Worm (Caenorhabditis elegans) whole organism, L1 larva: ENCODE results near the gene F53F8.5.

ENCODE experiments used
- C16A3.4 ChIP-seq: fragments of 150-350 bp; optimal IDR thresholded peaks from 2 replicates; lab custom pipeline; 2014; ENCODE audit warnings: missing biosample characterization, missing genetic modification characterization
- C34B4.2 ChIP-seq: sonication (generic microtip); optimal IDR thresholded peaks from 2 replicates; lab custom pipeline; 2017; ENCODE audit warnings: mild to moderate bottlenecking, missing genetic modification characterization, missing compliant biosample characterization
- Y116A8C.19 ChIP-seq: sonication (generic microtip); optimal IDR thresholded peaks from 2 replicates; lab custom pipeline; 2016; ENCODE audit warnings: missing compliant biosample characterization, missing genetic modification characterization, borderline replicate concordance
- aha-1 ChIP-seq: fragments of 150-350 bp; optimal IDR thresholded peaks from 2 replicates; lab custom pipeline; 2014; ENCODE audit warnings: missing biosample characterization, missing genetic modification characterization
- aly-2 ChIP-seq: fragments of 150-350 bp; optimal IDR thresholded peaks from 2 replicates; lab custom pipeline; 2014; ENCODE audit warnings: missing biosample characterization, missing genetic modification characterization
- ama-1 ChIP-seq: fragments of 150-350 bp; optimal IDR thresholded peaks from 2 replicates; lab custom pipeline; 2014
- blmp-1 ChIP-seq: fragments of 150-350 bp; optimal IDR thresholded peaks from 2 replicates; lab custom pipeline; 2014; ENCODE audit warnings: missing biosample characterization, missing genetic modification characterization
- ceh-63 ChIP-seq: fragments of 200-800 bp; sonication (Bioruptor generic); optimal IDR thresholded peaks from 2 replicates; lab custom pipeline; 2018; ENCODE audit warnings: mild to moderate bottlenecking, missing genetic modification characterization, missing compliant biosample characterization
- ceh-8 ChIP-seq: fragments of 200-800 bp; sonication (Bioruptor generic); optimal IDR thresholded peaks from 2 replicates; lab custom pipeline; 2018; ENCODE audit warnings: mild to moderate bottlenecking, missing genetic modification characterization, moderate library complexity, missing compliant biosample characterization
- ceh-88 ChIP-seq: fragments of 200-800 bp; sonication (Bioruptor generic); IDR thresholded peaks from 2 replicates; pipeline ENCODE4 v1.3.6; 2022; ENCODE audit warnings: missing genetic modification characterization, missing compliant biosample characterization
- ces-1 ChIP-seq: fragments of 150-350 bp; optimal IDR thresholded peaks from 2 replicates; lab custom pipeline; 2014; ENCODE audit warnings: missing biosample characterization, missing genetic modification reagents, missing genetic modification characterization
- dpl-1 ChIP-seq, 3 experiments: fragments of 150-350 bp in 2 of 3; sonication (generic microtip) in 1 of 3; optimal IDR thresholded peaks; 2 replicates each; lab custom pipeline; 2014 to 2017; ENCODE audit warnings: missing biosample characterization in 3 of 3, missing genetic modification characterization in 3 of 3, missing genetic modification reagents in 3 of 3
- dsc-1 ChIP-seq: sonication (generic microtip); optimal IDR thresholded peaks from 2 replicates; lab custom pipeline; 2016; ENCODE audit warnings: mild to moderate bottlenecking, missing genetic modification characterization, missing compliant biosample characterization
- efl-1 ChIP-seq, 4 experiments: fragments of 150-350 bp; optimal IDR thresholded peaks in 3 of 4; peaks in 1 of 4; 1 replicate in 1 of 4; 2 replicates in 3 of 4; lab custom pipeline; 2014; ENCODE audit warnings: missing biosample characterization in 2 of 4, missing genetic modification characterization in 2 of 4, missing genetic modification reagents in 2 of 4
- efl-3 ChIP-seq: fragments of 200-800 bp; sonication (Bioruptor generic); optimal IDR thresholded peaks from 2 replicates; lab custom pipeline; 2018; ENCODE audit warnings: mild to moderate bottlenecking, missing genetic modification characterization, missing compliant biosample characterization
- egl-13 ChIP-seq: sonication (generic microtip); optimal IDR thresholded peaks from 2 replicates; lab custom pipeline; 2016; ENCODE audit warnings: missing genotype, missing genetic modification reagents, missing genetic modification characterization, missing compliant biosample characterization
- elt-3 ChIP-seq, 6 experiments: fragments of 150-350 bp in 1 of 6; sonication (generic microtip); optimal IDR thresholded peaks; 2 replicates each; lab custom pipeline; 2017 to 2018; ENCODE audit warnings: missing biosample characterization in 6 of 6, missing genetic modification characterization in 6 of 6, inconsistent platforms in 1 of 6
- fkh-10 ChIP-seq: sonication (generic microtip); optimal IDR thresholded peaks from 2 replicates; lab custom pipeline; 2017; ENCODE audit warnings: missing biosample characterization, missing genetic modification reagents, missing genetic modification characterization
- fkh-4 ChIP-seq: sonication (generic microtip); optimal IDR thresholded peaks from 2 replicates; lab custom pipeline; 2016; ENCODE audit warnings: missing compliant biosample characterization, missing genetic modification characterization, borderline replicate concordance
- fkh-8 ChIP-seq: sonication (generic microtip); optimal IDR thresholded peaks from 2 replicates; lab custom pipeline; 2016; ENCODE audit warnings: mild to moderate bottlenecking, missing genetic modification characterization, missing compliant biosample characterization
- fos-1 ChIP-seq: fragments of 150-350 bp; optimal IDR thresholded peaks from 2 replicates; lab custom pipeline; 2014; ENCODE audit warnings: missing biosample characterization, missing genetic modification characterization
- grh-1 ChIP-seq: fragments of 200-800 bp; sonication (Bioruptor generic); IDR thresholded peaks from 2 replicates; pipeline ENCODE4 v1.3.6; 2022; ENCODE audit warnings: missing genetic modification reagents, missing genetic modification characterization, missing compliant biosample characterization
- hlh-4 ChIP-seq: sonication (generic microtip); optimal IDR thresholded peaks from 2 replicates; lab custom pipeline; 2016; ENCODE audit warnings: mild to moderate bottlenecking, missing genetic modification characterization, missing compliant biosample characterization
- hpl-2 ChIP-seq: fragments of 150-350 bp; optimal IDR thresholded peaks from 2 replicates; lab custom pipeline; 2014; ENCODE audit warnings: missing biosample characterization, missing genetic modification reagents, missing genetic modification characterization
- isw-1 ChIP-seq: fragments of 200-800 bp; sonication (Bioruptor generic); IDR thresholded peaks from 2 replicates; pipeline ENCODE4 v1.3.6; 2022; ENCODE audit warnings: missing genetic modification characterization, missing compliant biosample characterization
- jun-1 ChIP-seq: fragments of 150-350 bp; optimal IDR thresholded peaks from 2 replicates; lab custom pipeline; 2014; ENCODE audit warnings: missing biosample characterization, missing genetic modification reagents, missing genetic modification characterization
- lin-13 ChIP-seq: fragments of 150-350 bp; optimal IDR thresholded peaks from 2 replicates; lab custom pipeline; 2014; ENCODE audit warnings: missing biosample characterization, missing genetic modification reagents, missing genetic modification characterization
- lin-14 ChIP-seq: fragments of 200-800 bp; sonication (Bioruptor generic); optimal IDR thresholded peaks from 2 replicates; lab custom pipeline; 2018; ENCODE audit warnings: mild to moderate bottlenecking, missing genetic modification characterization, moderate library complexity, missing compliant biosample characterization
- lin-35 ChIP-seq, 2 experiments: fragments of 150-350 bp; optimal IDR thresholded peaks; 2 replicates each; lab custom pipeline; 2014; ENCODE audit warnings: missing biosample characterization in 2 of 2, missing genetic modification characterization in 2 of 2, missing genetic modification reagents in 2 of 2
- mab-9 ChIP-seq: fragments of 200-800 bp; sonication (Bioruptor generic); IDR thresholded peaks from 2 replicates; pipeline ENCODE4 v1.3.6; 2022; ENCODE audit warnings: missing genetic modification reagents, missing genetic modification characterization, missing compliant biosample characterization
- mdl-1 ChIP-seq, 2 experiments: fragments of 150-350 bp; optimal IDR thresholded peaks; 2 replicates each; lab custom pipeline; 2014 to 2017; ENCODE audit warnings: missing biosample characterization in 2 of 2, missing genetic modification characterization in 2 of 2, inconsistent platforms in 1 of 2
- mep-1 ChIP-seq: fragments of 150-350 bp; optimal IDR thresholded peaks from 2 replicates; lab custom pipeline; 2014; ENCODE audit warnings: missing biosample characterization, missing genetic modification characterization
- nhr-11 ChIP-seq: fragments of 150-350 bp; optimal IDR thresholded peaks from 2 replicates; lab custom pipeline; 2014; ENCODE audit warnings: missing biosample characterization, missing genetic modification characterization
- nhr-12 ChIP-seq: sonication (generic microtip); optimal IDR thresholded peaks from 2 replicates; lab custom pipeline; 2017; ENCODE audit warnings: missing biosample characterization, missing genetic modification characterization
- nhr-20 ChIP-seq: sonication (generic microtip); optimal IDR thresholded peaks from 2 replicates; lab custom pipeline; 2016; ENCODE audit warnings: mild to moderate bottlenecking, missing genetic modification characterization, missing compliant biosample characterization
- nhr-28 ChIP-seq: fragments of 150-350 bp; optimal IDR thresholded peaks from 2 replicates; lab custom pipeline; 2014; ENCODE audit warnings: missing biosample characterization, missing genetic modification characterization
- nhr-47 ChIP-seq: sonication (generic microtip); optimal IDR thresholded peaks from 2 replicates; lab custom pipeline; 2016; ENCODE audit warnings: mild to moderate bottlenecking, missing genetic modification characterization, moderate library complexity, missing compliant biosample characterization
- nhr-71 ChIP-seq: sonication (generic microtip); optimal IDR thresholded peaks from 2 replicates; lab custom pipeline; 2016; ENCODE audit warnings: mild to moderate bottlenecking, missing genetic modification characterization, moderate library complexity, missing compliant biosample characterization
- nhr-77 ChIP-seq: fragments of 150-350 bp; optimal IDR thresholded peaks from 2 replicates; lab custom pipeline; 2014; ENCODE audit warnings: missing biosample characterization, missing genetic modification characterization
- nhr-84 ChIP-seq: sonication (generic microtip); optimal IDR thresholded peaks from 2 replicates; lab custom pipeline; 2017; ENCODE audit warnings: missing biosample characterization, missing genetic modification characterization
- nhr-85 ChIP-seq: sonication (generic microtip); peaks from one replicate; lab custom pipeline; 2016; ENCODE audit warnings: missing genetic modification characterization, inconsistent platforms, missing compliant biosample characterization
- nhr-90 ChIP-seq: sonication (generic microtip); optimal IDR thresholded peaks from 2 replicates; lab custom pipeline; 2016; ENCODE audit warnings: mild to moderate bottlenecking, missing genetic modification characterization, missing compliant biosample characterization; ENCODE audit not compliant: poor library complexity
- pag-3 ChIP-seq: sonication (generic microtip); optimal IDR thresholded peaks from 2 replicates; lab custom pipeline; 2017; ENCODE audit warnings: missing genetic modification characterization, mild to moderate bottlenecking, missing compliant biosample characterization, antibody characterized with exemption, borderline replicate concordance; ENCODE audit not compliant: insufficient read depth
- pax-3 ChIP-seq: fragments of 200-800 bp; sonication (Bioruptor generic); optimal IDR thresholded peaks from 2 replicates; lab custom pipeline; 2018; ENCODE audit warnings: mild to moderate bottlenecking, missing genetic modification characterization, moderate library complexity, missing compliant biosample characterization
- rnt-1 ChIP-seq: sonication (generic microtip); optimal IDR thresholded peaks from 2 replicates; lab custom pipeline; 2016; ENCODE audit warnings: mild to moderate bottlenecking, missing genetic modification characterization, moderate library complexity, missing compliant biosample characterization
- snpc-4 ChIP-seq: fragments of 150-350 bp; optimal IDR thresholded peaks from 2 replicates; lab custom pipeline; 2014; ENCODE audit warnings: missing biosample characterization, missing genetic modification characterization
- snu-23 ChIP-seq: sonication (generic microtip); optimal IDR thresholded peaks from 2 replicates; lab custom pipeline; 2016; ENCODE audit warnings: missing genetic modification characterization, missing compliant biosample characterization
- sox-4 ChIP-seq: sonication (generic microtip); optimal IDR thresholded peaks from 2 replicates; lab custom pipeline; 2016; ENCODE audit warnings: missing genetic modification characterization, missing compliant biosample characterization
- sup-37 ChIP-seq: fragments of 200-800 bp; sonication (Bioruptor generic); optimal IDR thresholded peaks from 2 replicates; lab custom pipeline; 2018; ENCODE audit warnings: mild to moderate bottlenecking, missing genetic modification characterization, missing compliant biosample characterization
- tbx-2 ChIP-seq: sonication (generic microtip); optimal IDR thresholded peaks from 2 replicates; lab custom pipeline; 2016; ENCODE audit warnings: missing genetic modification characterization, missing compliant biosample characterization
- unc-86 ChIP-seq: sonication (generic microtip); optimal IDR thresholded peaks from 2 replicates; lab custom pipeline; 2016; ENCODE audit warnings: missing genetic modification characterization, missing compliant biosample characterization
- zip-4 ChIP-seq: fragments of 200-800 bp; sonication (Bioruptor generic); optimal IDR thresholded peaks from 2 replicates; lab custom pipeline; 2018; ENCODE audit warnings: mild to moderate bottlenecking, missing genetic modification characterization, moderate library complexity, missing compliant biosample characterization

The F53F8.5 gene

ce11 chrV:20703998-20704572, at the start of gene F53F8.5, which contains the start of gene F53F8.6:
Gene F53F8.5, minus strand, starts transcription at chrV:20704049.
Gene F53F8.6, plus strand, starts transcription at chrV:20704227.
- TF ChIP-seq unc-86 (tag; lab: Kevin White, UChicago) (peak; percentile 53), nhr-90 (peak; percentile 71), fkh-8 (tag; lab: Kevin White, UChicago) (no peak), mab-9 (GFP tag; lab: Robert Waterston, UW) (no peak), nhr-85 (tag; lab: Kevin White, UChicago) (peak; percentile 50), nhr-12 (tag; lab: Kevin White, UChicago) (no peak), ceh-63 (GFP tag; lab: Kevin White, UChicago) (no peak), nhr-77 (peak; percentile 3), snpc-4 (tag; lab: Kevin White, UChicago) (peak; percentile 49), efl-1 (optimal IDR thresholded peaks at IDR 0.05; lab: Kevin White, UChicago) (peak; percentile 47 to 93), efl-1 (GFP tag; optimal IDR thresholded peaks at IDR 0.05 in 1 of 2; lab: Kevin White, UChicago) (peak; percentile 92 to 99), hlh-4 (tag; lab: Kevin White, UChicago) (no peak), elt-3 (tag; optimal IDR thresholded peaks at IDR 0.05; lab: Kevin White, UChicago) (no peak), mep-1 (tag; lab: Kevin White, UChicago) (peak; percentile 62), ces-1 (no peak), tbx-2 (tag; lab: Kevin White, UChicago) (peak; percentile 64), zip-4 (GFP tag; lab: Kevin White, UChicago) (no peak), dpl-1 (GFP tag; optimal IDR thresholded peaks at IDR 0.05; lab: Kevin White, UChicago) (peak; percentile 87 to 91 (median 91)), Y116A8C.19 (no peak), C16A3.4 (tag; lab: Kevin White, UChicago) (peak; percentile 11), aly-2 (tag; lab: Kevin White, UChicago) (no peak), lin-14 (GFP tag; lab: Kevin White, UChicago) (peak; percentile 55), nhr-11 (tag; lab: Kevin White, UChicago) (peak; percentile 21), aha-1 (tag; lab: Kevin White, UChicago) (no peak), lin-13 (GFP tag; lab: Kevin White, UChicago) (peak; percentile 43), fos-1 (tag; lab: Kevin White, UChicago) (peak; percentile 20), dsc-1 (tag; lab: Kevin White, UChicago) (peak; percentile 62), sup-37 (GFP tag; lab: Kevin White, UChicago) (no peak), lin-35 (GFP tag; optimal IDR thresholded peaks at IDR 0.05; lab: Kevin White, UChicago) (peak; percentile 90 to 95), nhr-47 (tag; lab: Kevin White, UChicago) (peak; percentile 82), isw-1 (GFP tag; lab: Robert Waterston, UW) (peak; percentile 63), sox-4 (tag; lab: Kevin White, UChicago) (no peak), pag-3 (tag; lab: Kevin White, UChicago) (no peak), egl-13 (tag; lab: Kevin White, UChicago) (no peak), nhr-71 (peak; percentile 82), grh-1 (GFP tag; lab: Robert Waterston, UW) (peak; percentile 55; the same call in 1 of the 2 replicates), ceh-8 (GFP tag; lab: Kevin White, UChicago) (no peak), snu-23 (peak; percentile 69), pax-3 (tag; lab: Kevin White, UChicago) (no peak), fkh-4 (tag; lab: Kevin White, UChicago) (no peak), mdl-1 (tag; optimal IDR thresholded peaks at IDR 0.05; lab: Kevin White, UChicago) (peak in 1 of 2 experiments; percentile 50), hpl-2 (GFP tag; lab: Kevin White, UChicago) (no peak), jun-1 (tag; lab: Kevin White, UChicago) (no peak), nhr-20 (peak; percentile 58), rnt-1 (tag; lab: Kevin White, UChicago) (peak; percentile 70), ceh-88 (GFP tag; lab: Robert Waterston, UW) (no peak), nhr-84 (tag; lab: Kevin White, UChicago) (no peak), C34B4.2 (no peak), fkh-10 (GFP tag; lab: Kevin White, UChicago) (no peak), blmp-1 (tag; lab: Kevin White, UChicago) (peak; percentile 28), ama-1 (lab: Kevin White, UChicago) (no peak), nhr-28 (no peak), efl-3 (GFP tag; lab: Kevin White, UChicago) (no peak)
